Worm (Caenorhabditis elegans): ENCODE measurements around the gene mnk-1.

- no peak for TF ChIP-seq egl-27 (tag; optimal IDR thresholded peaks at IDR 0.05)
- no peak for TF ChIP-seq hpl-2 (GFP tag; optimal IDR thresholded peaks at IDR 0.05)
- no peak for TF ChIP-seq jun-1 (tag; optimal IDR thresholded peaks at IDR 0.05)
- TF ChIP-seq ztf-11 (tag; optimal IDR thresholded peaks at IDR 0.05), result no peak
Observed at ce11 chrII:10529218-10529751, 25.6 kb downstream of the mnk-1 start.
